Worm (Caenorhabditis elegans) whole organism, L3 larva: Measurements from ENCODE around the gene F57G4.10.

Experiments
- ama-1 ChIP-seq: fragments of 150-350 bp; optimal IDR thresholded peaks from 2 replicates; lab custom pipeline; 2018
- ceh-82 ChIP-seq: fragments of 150-350 bp; optimal IDR thresholded peaks from 2 replicates; lab custom pipeline; 2014; ENCODE audit warnings: missing biosample characterization, missing genetic modification characterization
- elt-3 ChIP-seq, 3 experiments: fragments of 150-350 bp in 1 of 3; sonication (generic microtip) in 2 of 3; optimal IDR thresholded peaks; 2 replicates in 2 of 3; 4 replicates in 1 of 3; lab custom pipeline; 2014 to 2017; ENCODE audit warnings: missing biosample characterization in 3 of 3, missing genetic modification characterization in 3 of 3
- fkh-10 ChIP-seq: sonication (generic microtip); optimal IDR thresholded peaks from 2 replicates; lab custom pipeline; 2017; ENCODE audit warnings: missing biosample characterization, missing genetic modification reagents, missing genetic modification characterization
- fos-1 ChIP-seq: fragments of 150-350 bp; optimal IDR thresholded peaks from 2 replicates; lab custom pipeline; 2014; ENCODE audit warnings: missing biosample characterization, missing genetic modification characterization
- mdl-1 ChIP-seq: fragments of 150-350 bp; optimal IDR thresholded peaks from 2 replicates; lab custom pipeline; 2014; ENCODE audit warnings: missing biosample characterization, missing genetic modification characterization
- nfya-1 ChIP-seq: sonication (generic microtip); optimal IDR thresholded peaks from 2 replicates; lab custom pipeline; 2017; ENCODE audit warnings: missing genetic modification characterization, mild to moderate bottlenecking, missing compliant biosample characterization, antibody characterized with exemption, moderate library complexity; ENCODE audit not compliant: insufficient read depth
- nhr-12 ChIP-seq: fragments of 150-350 bp; optimal IDR thresholded peaks from 2 replicates; lab custom pipeline; 2014; ENCODE audit warnings: missing biosample characterization, missing genetic modification characterization
- nhr-25 ChIP-seq: sonication (generic microtip); optimal IDR thresholded peaks from 2 replicates; lab custom pipeline; 2017; ENCODE audit warnings: missing biosample characterization, missing genetic modification characterization
- pha-4 ChIP-seq: fragments of 150-350 bp; optimal IDR thresholded peaks from 2 replicates; lab custom pipeline; 2014; ENCODE audit warnings: missing biosample characterization, missing genetic modification reagents, missing genetic modification characterization
- unc-62 ChIP-seq: fragments of 150-350 bp; sonication (generic microtip); optimal IDR thresholded peaks from 4 replicates; lab custom pipeline; 2014; ENCODE audit warnings: missing biosample characterization, missing genetic modification reagents, missing genetic modification characterization
- ztf-11 ChIP-seq: fragments of 150-350 bp; optimal IDR thresholded peaks from 2 replicates; lab custom pipeline; 2014; ENCODE audit warnings: missing biosample characterization, missing genetic modification characterization

DNA sequence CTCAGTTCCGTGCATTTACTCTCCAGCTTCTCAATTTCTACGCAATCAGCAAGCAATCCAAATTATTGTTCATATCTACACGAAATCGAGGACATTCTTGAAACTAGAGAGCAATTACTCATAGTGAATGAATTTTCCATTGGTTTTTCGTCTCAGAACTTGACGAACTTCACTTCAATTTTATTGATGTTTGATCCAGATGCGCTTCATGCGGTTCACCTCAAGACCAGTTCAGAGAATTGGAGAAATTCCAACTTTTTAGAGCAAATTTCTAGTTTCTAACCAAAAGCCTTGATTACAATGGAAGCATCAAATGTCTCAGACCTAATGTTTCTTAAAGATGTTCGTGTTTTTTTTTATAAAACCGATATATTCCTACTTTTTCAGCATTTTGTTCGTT is 8.4 kb upstream of the F57G4.10 start, which contains the start of gene Y6G8.8:
- TF ChIP-seq ceh-82 (no peak), unc-62 (GFP tag; lab: Kevin White, UChicago) (no peak), pha-4 (tag; lab: Kevin White, UChicago) (no peak), mdl-1 (tag; lab: Kevin White, UChicago) (no peak), ama-1 (lab: Kevin White, UChicago) (no peak), ztf-11 (tag; lab: Kevin White, UChicago) (no peak), elt-3 (tag; optimal IDR thresholded peaks at IDR 0.05; lab: Kevin White, UChicago) (no peak), nhr-25 (tag; lab: Kevin White, UChicago) (no peak), nhr-12 (no peak), fos-1 (tag; lab: Kevin White, UChicago) (no peak), fkh-10 (GFP tag; lab: Kevin White, UChicago) (no peak), nfya-1 (tag; lab: Kevin White, UChicago) (no peak)
